Worm (Caenorhabditis elegans) whole organism, L4 larva: Measurements from ENCODE around the gene tric-1B.1.
A peak's percentile ranks its signal among the peaks of the same experiment; 100 is the strongest.

Source experiments
- D1046.2 ChIP-seq: fragments of 200-800 bp; sonication (Bioruptor generic); IDR thresholded peaks from 2 replicates; pipeline ENCODE4 v1.3.6; 2022; ENCODE audit warnings: missing genetic modification characterization, missing compliant biosample characterization
- F10B5.3 ChIP-seq: sonication (generic microtip); optimal IDR thresholded peaks from 2 replicates; lab custom pipeline; 2016; ENCODE audit warnings: mild to moderate bottlenecking, missing genetic modification characterization, missing compliant biosample characterization
- F44E2.7 ChIP-seq: fragments of 200-800 bp; sonication (Bioruptor generic); IDR thresholded peaks from 2 replicates; pipeline ENCODE4 v2.1.2; 2022; ENCODE audit warnings: missing genetic modification characterization, missing compliant biosample characterization
- T20F7.1 ChIP-seq: fragments of 200-800 bp; sonication (Bioruptor generic); optimal IDR thresholded peaks from 2 replicates; lab custom pipeline; 2018; ENCODE audit warnings: mild to moderate bottlenecking, missing genetic modification characterization, missing compliant biosample characterization
- T26A8.4 ChIP-seq: fragments of 200-800 bp; sonication (Bioruptor generic); IDR thresholded peaks from 2 replicates; pipeline ENCODE4 v1.3.6; 2022; ENCODE audit warnings: missing genetic modification characterization, missing compliant biosample characterization
- Y48G9A.11 ChIP-seq: fragments of 200-800 bp; sonication (Bioruptor generic); IDR thresholded peaks from 2 replicates; pipeline ENCODE4 v1.3.6; 2022; ENCODE audit warnings: missing genetic modification reagents, missing genetic modification characterization, missing compliant biosample characterization
- Y75B8A.6 ChIP-seq: fragments of 200-800 bp; sonication (Bioruptor generic); IDR thresholded peaks from 2 replicates; pipeline ENCODE4 v1.3.6; 2022; ENCODE audit warnings: missing genetic modification reagents, missing genetic modification characterization, missing compliant biosample characterization
- ZK337.2 ChIP-seq: fragments of 200-800 bp; sonication (Bioruptor generic); IDR thresholded peaks from 2 replicates; pipeline ENCODE4 v1.3.6; 2022; ENCODE audit warnings: missing genetic modification reagents, missing genetic modification characterization, missing compliant biosample characterization
- aly-2 ChIP-seq: sonication (generic microtip); optimal IDR thresholded peaks from 2 replicates; lab custom pipeline; 2018; ENCODE audit warnings: missing biosample characterization, missing genetic modification characterization
- ama-1 ChIP-seq: fragments of 150-350 bp; optimal IDR thresholded peaks from 2 replicates; lab custom pipeline; 2014; ENCODE audit warnings: inconsistent platforms, mixed read lengths
- arid-1 ChIP-seq: fragments of 200-800 bp; sonication (Bioruptor generic); conservative IDR thresholded peaks from 2 replicates; pipeline ENCODE4 v1.3.6; 2022; ENCODE audit warnings: missing genetic modification reagents, missing genetic modification characterization, missing compliant biosample characterization
- ceh-20 ChIP-seq: fragments of 200-800 bp; sonication (Bioruptor generic); IDR thresholded peaks from 2 replicates; pipeline ENCODE4 v1.3.6; 2022; ENCODE audit warnings: missing genetic modification reagents, missing genetic modification characterization, missing compliant biosample characterization
- ceh-28 ChIP-seq: fragments of 150-350 bp; optimal IDR thresholded peaks from 2 replicates; lab custom pipeline; 2014; ENCODE audit warnings: missing biosample characterization, missing genetic modification reagents, missing genetic modification characterization
- ceh-62 ChIP-seq: sonication (generic microtip); optimal IDR thresholded peaks from 2 replicates; lab custom pipeline; 2017; ENCODE audit warnings: missing biosample characterization, missing genetic modification characterization
- ceh-82 ChIP-seq: sonication (generic microtip); optimal IDR thresholded peaks from 2 replicates; lab custom pipeline; 2017; ENCODE audit warnings: missing biosample characterization, missing genetic modification characterization
- ctbp-1 ChIP-seq: fragments of 200-800 bp; sonication (Bioruptor generic); IDR thresholded peaks from 2 replicates; pipeline ENCODE4 v1.3.6; 2022; ENCODE audit warnings: missing genetic modification reagents, missing genetic modification characterization, missing compliant biosample characterization
- duxl-1 ChIP-seq: sonication (generic microtip); optimal IDR thresholded peaks from 2 replicates; lab custom pipeline; 2016; ENCODE audit warnings: mild to moderate bottlenecking, missing genetic modification characterization, moderate library complexity, missing compliant biosample characterization; ENCODE audit not compliant: poor library complexity
- fos-1 ChIP-seq: fragments of 150-350 bp; optimal IDR thresholded peaks from 2 replicates; lab custom pipeline; 2014; ENCODE audit warnings: missing biosample characterization, missing genetic modification characterization
- jun-1 ChIP-seq: fragments of 150-350 bp; optimal IDR thresholded peaks from 2 replicates; lab custom pipeline; 2014; ENCODE audit warnings: missing biosample characterization, missing genetic modification reagents, missing genetic modification characterization
- lin-1 ChIP-seq: fragments of 200-800 bp; sonication (Bioruptor generic); IDR thresholded peaks from 2 replicates; pipeline ENCODE4 v1.3.6; 2022; ENCODE audit warnings: missing genetic modification reagents, missing genetic modification characterization, missing compliant biosample characterization
- lin-39 ChIP-seq: fragments of 150-350 bp; optimal IDR thresholded peaks from 2 replicates; lab custom pipeline; 2014; ENCODE audit warnings: missing biosample characterization, missing genetic modification reagents, missing genetic modification characterization
- lir-3 ChIP-seq: sonication (generic microtip); optimal IDR thresholded peaks from 2 replicates; lab custom pipeline; 2016; ENCODE audit warnings: mild to moderate bottlenecking, missing genetic modification characterization, missing compliant biosample characterization
- madf-9 ChIP-seq: fragments of 200-800 bp; sonication (Bioruptor generic); conservative IDR thresholded peaks from 2 replicates; pipeline ENCODE4 v1.3.6; 2022; ENCODE audit warnings: missing genetic modification reagents, missing genetic modification characterization, missing compliant biosample characterization
- mdt-29 ChIP-seq: fragments of 200-800 bp; sonication (Bioruptor generic); IDR thresholded peaks from 2 replicates; pipeline ENCODE4 v1.3.6; 2022; ENCODE audit warnings: missing genetic modification reagents, missing genetic modification characterization, missing compliant biosample characterization
- mxl-2 ChIP-seq: fragments of 200-800 bp; sonication (Bioruptor generic); conservative IDR thresholded peaks from 2 replicates; pipeline ENCODE4 v1.3.6; 2022; ENCODE audit warnings: missing genetic modification reagents, missing genetic modification characterization, missing compliant biosample characterization
- nhr-10 ChIP-seq: fragments of 150-350 bp; optimal IDR thresholded peaks from 2 replicates; lab custom pipeline; 2014; ENCODE audit warnings: missing biosample characterization, missing genetic modification characterization
- nhr-48 ChIP-seq: sonication (generic microtip); optimal IDR thresholded peaks from 2 replicates; lab custom pipeline; 2016; ENCODE audit warnings: mild to moderate bottlenecking, missing genetic modification characterization, missing compliant biosample characterization
- nhr-77 ChIP-seq: fragments of 150-350 bp; optimal IDR thresholded peaks from 2 replicates; lab custom pipeline; 2014; ENCODE audit warnings: missing biosample characterization, missing genetic modification characterization
- pqm-1 ChIP-seq: sonication (generic microtip); optimal IDR thresholded peaks from 2 replicates; lab custom pipeline; 2017; ENCODE audit warnings: missing biosample characterization, missing genetic modification characterization
- rbr-2 ChIP-seq: sonication (generic microtip); optimal IDR thresholded peaks from 2 replicates; lab custom pipeline; 2016; ENCODE audit warnings: missing genotype, missing genetic modification characterization, missing compliant biosample characterization
- set-16 ChIP-seq: fragments of 200-800 bp; sonication (Bioruptor generic); IDR thresholded peaks from 2 replicates; pipeline ENCODE4 v1.3.6; 2022; ENCODE audit warnings: missing genetic modification reagents, missing genetic modification characterization, missing compliant biosample characterization
- snpc-1.2 ChIP-seq: fragments of 200-800 bp; sonication (Bioruptor generic); IDR thresholded peaks from 2 replicates; pipeline ENCODE4 v1.3.6; 2022; ENCODE audit warnings: missing genetic modification reagents, missing genetic modification characterization, missing compliant biosample characterization
- unc-130 ChIP-seq: sonication (generic microtip); optimal IDR thresholded peaks from 2 replicates; lab custom pipeline; 2016; ENCODE audit warnings: missing genetic modification reagents, missing genetic modification characterization, missing compliant biosample characterization
- zfp-3 ChIP-seq: fragments of 200-800 bp; sonication (Bioruptor generic); conservative IDR thresholded peaks from 2 replicates; pipeline ENCODE4 v1.3.6; 2022; ENCODE audit warnings: missing genetic modification reagents, missing genetic modification characterization, missing compliant biosample characterization
- zip-11 ChIP-seq: fragments of 200-800 bp; sonication (Bioruptor generic); IDR thresholded peaks from 2 replicates; pipeline ENCODE4 v1.3.6; 2022; ENCODE audit warnings: missing genetic modification characterization, missing compliant biosample characterization

tric-1B.1 gene

ce11 chrII:12280360-12280759 is 14.3 kb upstream of the tric-1B.1 start, which contains the start of gene ife-5:
Gene ife-5 (plus strand): TSS chrII:12280660.
- TF ChIP-seq F44E2.7 (GFP tag; lab: Robert Waterston, UW) (no peak), jun-1 (tag; lab: Kevin White, UChicago) (no peak), mxl-2 (GFP tag; lab: Robert Waterston, UW) (no peak), nhr-77 (tag; lab: Kevin White, UChicago) (no peak), rbr-2 (tag; lab: Kevin White, UChicago) (no peak), madf-9 (GFP tag; lab: Robert Waterston, UW) (no peak), lin-1 (GFP tag; lab: Robert Waterston, UW) (no peak), T20F7.1 (peak; percentile 10), Y75B8A.6 (GFP tag; lab: Robert Waterston, UW) (no peak), ZK337.2 (GFP tag; lab: Robert Waterston, UW) (no peak), nhr-10 (tag; lab: Kevin White, UChicago) (no peak), lir-3 (tag; lab: Kevin White, UChicago) (no peak), duxl-1 (tag; lab: Kevin White, UChicago) (no peak), ctbp-1 (GFP tag; lab: Robert Waterston, UW) (no peak), arid-1 (GFP tag; lab: Robert Waterston, UW) (no peak), Y48G9A.11 (GFP tag; lab: Robert Waterston, UW) (peak; percentile 38; the same call in 1 of the 2 replicates)

ce11 chrII:12279259-12279658 is 13.2 kb upstream of the tric-1B.1 start, which contains the start of the genes tric-1B.2 and Y57A10A.29:
Gene tric-1B.2 (minus strand): TSS chrII:12279387.
Gene Y57A10A.29 (plus strand): TSS chrII:12279561.
- TF ChIP-seq T20F7.1, result peak; percentile 93
- TF ChIP-seq ceh-62, result no peak
- peak; percentile 77 for TF ChIP-seq Y48G9A.11 (GFP tag; lab: Robert Waterston, UW)
- TF ChIP-seq zfp-3 (GFP tag; lab: Robert Waterston, UW), result no peak
- no peak for TF ChIP-seq ceh-28

- TF ChIP-seq ZK337.2 (GFP tag; lab: Robert Waterston, UW) (no peak), set-16 (GFP tag; lab: Robert Waterston, UW) (peak; percentile 77), D1046.2 (GFP tag; lab: Robert Waterston, UW) (0 out of 2 replicates have a peak, but pooled peaks have one; percentile 22)
These were observed 12.6 kb upstream of the tric-1B.1 start for ce11 chrII:12278602-12279001.

ce11 chrII:12274944-12275343 is 8.9 kb upstream of the tric-1B.1 start, which contains the start of gene Y57A10A.27:
Gene Y57A10A.27 (minus strand): TSS chrII:12275044.
- TF ChIP-seq nhr-48 (tag; lab: Kevin White, UChicago) (no peak), fos-1 (tag; lab: Kevin White, UChicago) (no peak), T26A8.4 (no peak), pqm-1 (tag; lab: Kevin White, UChicago) (no peak), aly-2 (no peak), unc-130 (GFP tag; lab: Kevin White, UChicago) (no peak), mdt-29 (no peak), nhr-77 (tag; lab: Kevin White, UChicago) (no peak), ceh-28 (no peak), ceh-82 (tag; lab: Kevin White, UChicago) (no peak), lin-39 (tag; lab: Kevin White, UChicago) (no peak), F10B5.3 (no peak), ceh-20 (GFP tag; lab: Robert Waterston, UW) (no peak), arid-1 (GFP tag; lab: Robert Waterston, UW) (no peak), ama-1 (lab: Kevin White, UChicago) (no peak), zip-11 (no peak), snpc-1.2 (GFP tag; lab: Robert Waterston, UW) (no peak), lin-1 (GFP tag; lab: Robert Waterston, UW) (no peak)
